Worm (Caenorhabditis elegans) whole organism, early embryonic: Measurements from ENCODE around the gene T04C12.9.

Experiments used
- B0310.2 ChIP-seq: sonication (generic microtip); optimal IDR thresholded peaks from 2 replicates; lab custom pipeline; 2016; ENCODE audit warnings: mild to moderate bottlenecking, missing genetic modification characterization, missing compliant biosample characterization
- F13C5.2 ChIP-seq: sonication (generic microtip); optimal IDR thresholded peaks from 2 replicates; lab custom pipeline; 2017; ENCODE audit warnings: mild to moderate bottlenecking, missing genetic modification characterization, inconsistent platforms, missing compliant biosample characterization
- aly-1 ChIP-seq: sonication (generic microtip); optimal IDR thresholded peaks from 2 replicates; lab custom pipeline; 2016; ENCODE audit warnings: missing genetic modification characterization, missing compliant biosample characterization
- ama-1 ChIP-seq: fragments of 150-350 bp; optimal IDR thresholded peaks from 2 replicates; lab custom pipeline; 2014
- ceh-13 ChIP-seq: fragments of 200-800 bp; sonication (Bioruptor generic); optimal IDR thresholded peaks from 2 replicates; lab custom pipeline; 2018; ENCODE audit warnings: mild to moderate bottlenecking, missing genetic modification characterization, missing compliant biosample characterization
- ceh-36 ChIP-seq: sonication (generic microtip); optimal IDR thresholded peaks from 2 replicates; lab custom pipeline; 2016; ENCODE audit warnings: missing genetic modification characterization, inconsistent platforms, missing compliant biosample characterization
- ets-7 ChIP-seq: sonication (generic microtip); optimal IDR thresholded peaks from 2 replicates; lab custom pipeline; 2016; ENCODE audit warnings: missing genotype, missing genetic modification characterization, missing compliant biosample characterization
- flt-1 ChIP-seq: fragments of 200-800 bp; sonication (Bioruptor generic); IDR thresholded peaks from 2 replicates; pipeline ENCODE4 v1.3.6; 2022; ENCODE audit warnings: missing genetic modification characterization, missing compliant biosample characterization
- hmbx-1 ChIP-seq: sonication (generic microtip); optimal IDR thresholded peaks from 2 replicates; lab custom pipeline; 2016; ENCODE audit warnings: mild to moderate bottlenecking, missing genetic modification characterization, missing compliant biosample characterization
- hmg-4 ChIP-seq: fragments of 200-800 bp; sonication (Bioruptor generic); optimal IDR thresholded peaks from 2 replicates; lab custom pipeline; 2018; ENCODE audit warnings: mild to moderate bottlenecking, missing genetic modification characterization, missing compliant biosample characterization
- hnd-1 ChIP-seq: sonication (generic microtip); optimal IDR thresholded peaks from 2 replicates; lab custom pipeline; 2016; ENCODE audit warnings: missing genetic modification characterization, missing compliant biosample characterization
- pes-1 ChIP-seq: fragments of 200-800 bp; sonication (Bioruptor generic); IDR thresholded peaks from 2 replicates; pipeline ENCODE4 v1.3.6; 2022; ENCODE audit warnings: missing genetic modification reagents, missing genetic modification characterization, missing compliant biosample characterization
- scrt-1 ChIP-seq: fragments of 200-800 bp; sonication (Bioruptor generic); IDR thresholded peaks from 2 replicates; pipeline ENCODE4 v1.3.6; 2022; ENCODE audit warnings: missing genetic modification characterization, missing compliant biosample characterization
- sea-1 ChIP-seq: fragments of 200-800 bp; sonication (Bioruptor generic); conservative IDR thresholded peaks from 2 replicates; pipeline ENCODE4 v1.3.6; 2022; ENCODE audit warnings: missing genetic modification characterization, missing compliant biosample characterization
- tbx-11 ChIP-seq: fragments of 200-800 bp; sonication (Bioruptor generic); IDR thresholded peaks from 2 replicates; pipeline ENCODE4 v1.3.6; 2022; ENCODE audit warnings: missing genetic modification characterization, missing compliant biosample characterization
- tbx-37 ChIP-seq: fragments of 200-800 bp; sonication (Bioruptor generic); conservative IDR thresholded peaks from 2 replicates; pipeline ENCODE4 v1.3.6; 2022; ENCODE audit warnings: missing genetic modification reagents, missing genetic modification characterization, missing compliant biosample characterization
- tra-4 ChIP-seq: sonication (generic microtip); optimal IDR thresholded peaks from 2 replicates; lab custom pipeline; 2017; ENCODE audit warnings: missing genetic modification characterization, missing compliant biosample characterization

The T04C12.9 gene

DNA sequence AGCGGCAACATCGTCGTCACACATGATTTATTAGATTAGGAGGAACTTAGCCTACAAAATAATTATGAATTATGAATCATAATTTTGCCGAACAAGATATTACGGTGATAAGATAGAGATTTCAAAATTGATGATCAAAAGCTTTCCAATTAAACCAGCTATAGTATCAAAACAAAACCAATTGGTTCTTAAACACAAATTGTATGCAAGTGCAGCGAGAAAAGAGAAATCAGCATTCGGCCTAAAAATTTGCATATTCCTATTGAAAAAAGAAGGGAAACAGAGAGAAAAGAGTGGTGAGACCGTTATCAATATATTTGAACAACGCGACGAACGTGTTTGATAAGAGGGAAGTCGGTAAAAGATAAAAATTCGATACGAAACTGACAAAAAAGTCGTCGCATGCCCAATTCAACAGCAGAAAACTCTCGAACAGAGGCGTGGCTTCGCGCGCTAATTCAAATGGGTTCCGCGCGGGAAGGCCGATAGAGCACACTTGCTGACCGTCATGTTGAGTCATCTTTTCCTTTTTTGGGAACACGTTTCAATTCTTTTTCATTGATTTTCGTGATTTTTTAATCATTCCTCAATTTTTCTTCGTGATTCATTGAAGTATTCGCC is 15.2 kb upstream of the T04C12.9 start, which contains the start of gene act-2:
Gene act-2, minus strand, starts transcription at position 51 of the 621 bp plus-strand sequence.
- no peak for TF ChIP-seq hnd-1
- peak; percentile 38 for TF ChIP-seq B0310.2 (tag; lab: Kevin White, UChicago)

DNA sequence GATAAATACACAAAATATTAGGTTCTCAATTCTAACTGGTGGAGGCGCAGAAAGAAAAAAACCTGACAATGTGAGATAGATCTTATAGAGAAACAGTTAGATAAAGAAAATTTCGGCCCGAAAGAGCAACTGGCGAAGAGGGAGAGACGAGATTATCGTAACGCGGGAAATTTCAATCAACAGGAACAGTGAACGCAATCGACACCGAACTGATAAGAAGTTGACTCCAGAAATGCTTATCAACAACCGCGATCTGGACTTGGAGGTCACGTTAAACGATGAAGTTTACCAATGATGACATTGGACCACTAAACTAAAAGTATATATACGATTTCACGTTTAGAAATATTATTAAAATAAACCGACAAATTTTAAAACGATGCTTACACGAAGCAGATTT is 13.4 kb upstream of the T04C12.9 start:
- TF ChIP-seq ceh-13 (GFP tag; lab: Kevin White, UChicago): no peak
- no peak for TF ChIP-seq flt-1 (GFP tag; lab: Robert Waterston, UW)
- TF ChIP-seq aly-1: no peak
- no peak for TF ChIP-seq tra-4 (tag; lab: Kevin White, UChicago)

ce11 chrV:11076028-11076402 is 13.0 kb upstream of the T04C12.9 start:
- no peak for TF ChIP-seq ceh-13 (GFP tag; lab: Kevin White, UChicago)
- no peak for TF ChIP-seq ceh-36 (tag; lab: Kevin White, UChicago)
- TF ChIP-seq ets-7 (tag; lab: Kevin White, UChicago): no peak
- TF ChIP-seq tbx-37: no peak
- no peak for TF ChIP-seq B0310.2 (tag; lab: Kevin White, UChicago)
- TF ChIP-seq hmg-4: no peak
- TF ChIP-seq F13C5.2 (tag; lab: Kevin White, UChicago): no peak
- no peak for TF ChIP-seq sea-1 (GFP tag; lab: Robert Waterston, UW)
- TF ChIP-seq tra-4 (tag; lab: Kevin White, UChicago): no peak
- no peak for TF ChIP-seq tbx-11
- TF ChIP-seq hnd-1: no peak
- TF ChIP-seq pes-1: no peak
- no peak for TF ChIP-seq hmbx-1 (tag; lab: Kevin White, UChicago)
- no peak for TF ChIP-seq scrt-1 (GFP tag; lab: Robert Waterston, UW)
- no peak for TF ChIP-seq flt-1 (GFP tag; lab: Robert Waterston, UW)
- no peak for TF ChIP-seq aly-1

ce11 chrV:11075209-11076027 is 12.4 kb upstream of the T04C12.9 start:
- TF ChIP-seq aly-1 (peak; percentile 28), ceh-13 (GFP tag; lab: Kevin White, UChicago) (no peak), pes-1 (peak; percentile 34; the same call in 1 of the 2 replicates), hmg-4 (peak; percentile 42)

- TF ChIP-seq tbx-37 (no peak), tbx-11 (no peak), ceh-36 (tag; lab: Kevin White, UChicago) (no peak)
Observed at ce11 chrV:11074448-11074847, 11.4 kb upstream of the T04C12.9 start, which contains the start of gene act-3. Gene act-3 (minus strand): TSS chrV:11074498.

ce11 chrV:11073354-11073753 is 10.3 kb upstream of the T04C12.9 start:
- TF ChIP-seq tra-4 (tag; lab: Kevin White, UChicago) (no peak), hmbx-1 (tag; lab: Kevin White, UChicago) (no peak), ets-7 (tag; lab: Kevin White, UChicago) (no peak), tbx-11 (no peak), ama-1 (lab: Kevin White, UChicago) (no peak), B0310.2 (tag; lab: Kevin White, UChicago) (no peak), scrt-1 (GFP tag; lab: Robert Waterston, UW) (no peak), F13C5.2 (tag; lab: Kevin White, UChicago) (no peak), hmg-4 (no peak), hnd-1 (no peak), ceh-13 (GFP tag; lab: Kevin White, UChicago) (no peak), flt-1 (GFP tag; lab: Robert Waterston, UW) (no peak), tbx-37 (no peak), aly-1 (no peak), sea-1 (GFP tag; lab: Robert Waterston, UW) (no peak), pes-1 (no peak), ceh-36 (tag; lab: Kevin White, UChicago) (no peak)

- no peak for TF ChIP-seq B0310.2 (tag; lab: Kevin White, UChicago)
- no peak for TF ChIP-seq F13C5.2 (tag; lab: Kevin White, UChicago)
- no peak for TF ChIP-seq hmbx-1 (tag; lab: Kevin White, UChicago)
- TF ChIP-seq tra-4 (tag; lab: Kevin White, UChicago): no peak
- TF ChIP-seq hmg-4: no peak
- no peak for TF ChIP-seq ceh-13 (GFP tag; lab: Kevin White, UChicago)
- TF ChIP-seq ets-7 (tag; lab: Kevin White, UChicago): no peak
- no peak for TF ChIP-seq hnd-1
- no peak for TF ChIP-seq ceh-36 (tag; lab: Kevin White, UChicago)
- no peak for TF ChIP-seq tbx-11
- TF ChIP-seq tbx-37: no peak
- no peak for TF ChIP-seq aly-1
- TF ChIP-seq scrt-1 (GFP tag; lab: Robert Waterston, UW): no peak
- TF ChIP-seq pes-1: no peak
- TF ChIP-seq sea-1 (GFP tag; lab: Robert Waterston, UW): no peak
- no peak for TF ChIP-seq flt-1 (GFP tag; lab: Robert Waterston, UW)
Observed at ce11 chrV:11071453-11071852, 8.4 kb upstream of the T04C12.9 start.

- TF ChIP-seq pes-1 (no peak), tra-4 (tag; lab: Kevin White, UChicago) (no peak), aly-1 (no peak), ceh-36 (tag; lab: Kevin White, UChicago) (no peak), tbx-11 (no peak), hnd-1 (no peak), F13C5.2 (tag; lab: Kevin White, UChicago) (no peak), ceh-13 (GFP tag; lab: Kevin White, UChicago) (no peak), scrt-1 (GFP tag; lab: Robert Waterston, UW) (no peak), hmbx-1 (tag; lab: Kevin White, UChicago) (no peak), B0310.2 (tag; lab: Kevin White, UChicago) (no peak), ama-1 (lab: Kevin White, UChicago) (no peak), sea-1 (GFP tag; lab: Robert Waterston, UW) (no peak)
Observed at ce11 chrV:11070388-11070787, 7.4 kb upstream of the T04C12.9 start.
